Worm (Caenorhabditis elegans): ENCODE measurements around the gene srz-60.

Gene srz-60

ce11 chrIV:3467751-3468150 lies 39.1 kb downstream of the srz-60 start:
- TF ChIP-seq ceh-83 (GFP tag; optimal IDR thresholded peaks at IDR 0.05) (no peak), lin-13 (tag; optimal IDR thresholded peaks at IDR 0.05) (no peak), nhr-237 (tag; optimal IDR thresholded peaks at IDR 0.05) (no peak), zip-8 (tag; optimal IDR thresholded peaks at IDR 0.05) (no peak), snpc-4 (tag; optimal IDR thresholded peaks at IDR 0.05) (no peak), cnd-1 (tag; optimal IDR thresholded peaks at IDR 0.05) (no peak), ces-1 (GFP tag; optimal IDR thresholded peaks at IDR 0.05) (no peak), hlh-1 (tag; optimal IDR thresholded peaks at IDR 0.05) (no peak), lsy-2 (tag; optimal IDR thresholded peaks at IDR 0.05) (no peak), M03D4.4 (tag; optimal IDR thresholded peaks at IDR 0.05) (no peak), lin-32 (GFP tag; optimal IDR thresholded peaks at IDR 0.05) (no peak), pha-4 (tag; optimal IDR thresholded peaks at IDR 0.05) (no peak), sptf-1 (tag; optimal IDR thresholded peaks at IDR 0.05) (no peak), elt-1 (tag; optimal IDR thresholded peaks at IDR 0.05; ENCODE audit: borderline replicate concordance, insufficient read depth) (no peak)

- no peak for TF ChIP-seq lin-13 (tag; optimal IDR thresholded peaks at IDR 0.05)
- no peak for TF ChIP-seq pha-4 (tag; optimal IDR thresholded peaks at IDR 0.05)
- TF ChIP-seq mab-5 (tag; optimal IDR thresholded peaks at IDR 0.05): no peak
- TF ChIP-seq lsy-2 (tag; optimal IDR thresholded peaks at IDR 0.05): no peak
- TF ChIP-seq lin-32 (GFP tag; optimal IDR thresholded peaks at IDR 0.05): no peak
- no peak for TF ChIP-seq ztf-11 (tag; optimal IDR thresholded peaks at IDR 0.05)
- no peak for TF ChIP-seq nhr-12 (tag; optimal IDR thresholded peaks at IDR 0.05)
- TF ChIP-seq elt-3 (tag; optimal IDR thresholded peaks at IDR 0.05): no peak
- no peak for TF ChIP-seq snpc-4 (tag; optimal IDR thresholded peaks at IDR 0.05)
- TF ChIP-seq nhr-28 (tag; optimal IDR thresholded peaks at IDR 0.05): no peak
- TF ChIP-seq tbx-8 (GFP tag; optimal IDR thresholded peaks at IDR 0.05): no peak
- no peak for TF ChIP-seq ceh-39 (tag; optimal IDR thresholded peaks at IDR 0.05)
- TF ChIP-seq unc-62 (GFP tag; optimal IDR thresholded peaks at IDR 0.05): no peak
- TF ChIP-seq nhr-76 (tag; optimal IDR thresholded peaks at IDR 0.05): no peak
- TF ChIP-seq unc-120 (tag; optimal IDR thresholded peaks at IDR 0.05; ENCODE audit: poor library complexity, severe bottlenecking): no peak
Measured at ce11 chrIV:3469742-3470141, 41.0 kb downstream of the srz-60 start, which contains the start of gene F58E2.2. Gene F58E2.2, plus strand, starts transcription at chrIV:3470042.

- no peak for TF ChIP-seq M03D4.4 (tag; optimal IDR thresholded peaks at IDR 0.05)
- TF ChIP-seq ztf-11 (tag; optimal IDR thresholded peaks at IDR 0.05): no peak
- no peak for TF ChIP-seq bed-3 (GFP tag; optimal IDR thresholded peaks at IDR 0.05)
- TF ChIP-seq snpc-4 (tag; optimal IDR thresholded peaks at IDR 0.05): no peak
- no peak for TF ChIP-seq sptf-1 (tag; optimal IDR thresholded peaks at IDR 0.05)
- TF ChIP-seq elt-1 (tag; optimal IDR thresholded peaks at IDR 0.05; ENCODE audit: borderline replicate concordance, insufficient read depth): no peak
- no peak for TF ChIP-seq elt-3 (tag; optimal IDR thresholded peaks at IDR 0.05)
- no peak for TF ChIP-seq ces-1 (GFP tag; optimal IDR thresholded peaks at IDR 0.05)
- TF ChIP-seq nhr-12 (tag; optimal IDR thresholded peaks at IDR 0.05): no peak
- no peak for TF ChIP-seq unc-120 (tag; optimal IDR thresholded peaks at IDR 0.05; ENCODE audit: poor library complexity, severe bottlenecking)
- TF ChIP-seq hlh-1 (tag; optimal IDR thresholded peaks at IDR 0.05): no peak
- TF ChIP-seq tbx-8 (GFP tag; optimal IDR thresholded peaks at IDR 0.05): no peak
- no peak for TF ChIP-seq zip-8 (tag; optimal IDR thresholded peaks at IDR 0.05)
- no peak for TF ChIP-seq pha-4 (tag; optimal IDR thresholded peaks at IDR 0.05)
- TF ChIP-seq mep-1 (tag; optimal IDR thresholded peaks at IDR 0.05): no peak
- TF ChIP-seq nhr-2 (tag; optimal IDR thresholded peaks at IDR 0.05): no peak
- TF ChIP-seq lin-32 (GFP tag; optimal IDR thresholded peaks at IDR 0.05): no peak
- TF ChIP-seq unc-62 (GFP tag; optimal IDR thresholded peaks at IDR 0.05): no peak
- no peak for TF ChIP-seq ceh-83 (GFP tag; optimal IDR thresholded peaks at IDR 0.05)
Measured at ce11 chrIV:3477124-3477523, 48.4 kb downstream of the srz-60 start, which contains the start of gene srz-69. Gene srz-69, minus strand, starts transcription at chrIV:3477224.

ce11 chrIV:3478911-3479385 lies 50.2 kb downstream of the srz-60 start, which contains the start of the genes srz-70 and C09G12.5:
Gene srz-70, minus strand, starts transcription at chrIV:3479011.
Gene C09G12.5, plus strand, starts transcription at chrIV:3479335.
- no peak for TF ChIP-seq unc-120 (tag; optimal IDR thresholded peaks at IDR 0.05; ENCODE audit: poor library complexity, severe bottlenecking)
- no peak for TF ChIP-seq pha-4 (tag; optimal IDR thresholded peaks at IDR 0.05)
- no peak for TF ChIP-seq nhr-2 (tag; optimal IDR thresholded peaks at IDR 0.05)
- TF ChIP-seq nhr-76 (tag; optimal IDR thresholded peaks at IDR 0.05): no peak
- TF ChIP-seq ces-1 (GFP tag; optimal IDR thresholded peaks at IDR 0.05): no peak
- no peak for TF ChIP-seq bed-3 (GFP tag; optimal IDR thresholded peaks at IDR 0.05)
- TF ChIP-seq M03D4.4 (tag; optimal IDR thresholded peaks at IDR 0.05): no peak
- TF ChIP-seq drap-1 (GFP tag; optimal IDR thresholded peaks at IDR 0.05): no peak
- TF ChIP-seq ceh-83 (GFP tag; optimal IDR thresholded peaks at IDR 0.05): no peak
- no peak for TF ChIP-seq zip-8 (tag; optimal IDR thresholded peaks at IDR 0.05)
- no peak for TF ChIP-seq cnd-1 (tag; optimal IDR thresholded peaks at IDR 0.05)
- no peak for TF ChIP-seq ztf-11 (tag; optimal IDR thresholded peaks at IDR 0.05)
- no peak for TF ChIP-seq tbx-8 (GFP tag; optimal IDR thresholded peaks at IDR 0.05)
- no peak for TF ChIP-seq elt-3 (tag; optimal IDR thresholded peaks at IDR 0.05)
- TF ChIP-seq unc-39 (tag; optimal IDR thresholded peaks at IDR 0.05): no peak
- no peak for TF ChIP-seq lin-32 (GFP tag; optimal IDR thresholded peaks at IDR 0.05)
- TF ChIP-seq flh-1 (GFP tag; optimal IDR thresholded peaks at IDR 0.05): no peak
